Fruit fly (Drosophila melanogaster) whole organism, embryonic: Measurements from ENCODE around the gene CG11617.

Source experiments
- Bdp1 ChIP-seq: fragments of 200-800 bp; sonication (Bioruptor generic); optimal IDR thresholded peaks from 3 replicates; lab custom pipeline; 2016; ENCODE audit warnings: missing biosample characterization, missing genetic modification characterization
- CG13296 ChIP-seq: fragments of 200-800 bp; sonication (Bioruptor generic); optimal IDR thresholded peaks from 3 replicates; lab custom pipeline; 2018; ENCODE audit warnings: missing biosample characterization, mild to moderate bottlenecking, missing genetic modification characterization
- CG17328 ChIP-seq: fragments of 200-800 bp; sonication (Bioruptor generic); IDR thresholded peaks from 2 replicates; pipeline ENCODE4 v1.3.6; 2022; ENCODE audit warnings: missing biosample characterization, missing genetic modification characterization
- CG17359 ChIP-seq: fragments of 200-800 bp; sonication (Bioruptor generic); optimal IDR thresholded peaks from 3 replicates; lab custom pipeline; 2018; ENCODE audit warnings: missing biosample characterization, mild to moderate bottlenecking, missing genetic modification characterization, moderate library complexity
- CG18476 ChIP-seq: fragments of 200-800 bp; sonication (Bioruptor generic); optimal IDR thresholded peaks from 2 replicates; lab custom pipeline; 2016; ENCODE audit warnings: missing biosample characterization, mild to moderate bottlenecking, missing genetic modification characterization
- CG2199 ChIP-seq: fragments of 200-800 bp; sonication (Bioruptor generic); IDR thresholded peaks from 3 replicates; pipeline ENCODE4 v1.3.6; 2022; ENCODE audit warnings: missing biosample characterization, missing genetic modification characterization
- CG33213 ChIP-seq: fragments of 200-800 bp; sonication (Bioruptor generic); optimal IDR thresholded peaks from 3 replicates; lab custom pipeline; 2016; ENCODE audit warnings: missing biosample characterization, missing genetic modification characterization
- CG4328 ChIP-seq: fragments of 200-800 bp; sonication (Bioruptor generic); optimal IDR thresholded peaks from 3 replicates; lab custom pipeline; 2017; ENCODE audit warnings: missing biosample characterization, missing genetic modification reagents, missing genetic modification characterization
- CG6683 ChIP-seq: fragments of 200-800 bp; sonication (Bioruptor generic); optimal IDR thresholded peaks from 2 replicates; lab custom pipeline; 2017; ENCODE audit warnings: missing biosample characterization, mild to moderate bottlenecking, missing genetic modification characterization, missing genetic modification reagents
- CG6813 ChIP-seq: fragments of 200-800 bp; sonication (Bioruptor generic); optimal IDR thresholded peaks from 2 replicates; lab custom pipeline; 2017; ENCODE audit warnings: missing biosample characterization, missing genetic modification characterization, mild to moderate bottlenecking, moderate library complexity, missing genetic modification reagents
- CG6854 ChIP-seq: fragments of 200-800 bp; sonication (Bioruptor generic); optimal IDR thresholded peaks from 3 replicates; lab custom pipeline; 2017; ENCODE audit warnings: missing biosample characterization, mild to moderate bottlenecking, missing genetic modification characterization
- CG9437 ChIP-seq: fragments of 200-800 bp; sonication (Bioruptor generic); optimal IDR thresholded peaks from 2 replicates; lab custom pipeline; 2018; ENCODE audit warnings: missing biosample characterization, mild to moderate bottlenecking, missing genetic modification characterization
- Camta ChIP-seq: fragments of 200-800 bp; sonication (Bioruptor generic); optimal IDR thresholded peaks from 2 replicates; lab custom pipeline; 2016; ENCODE audit warnings: missing biosample characterization, missing genetic modification characterization
- Deaf1 ChIP-seq: fragments of 200-800 bp; optimal IDR thresholded peaks from 3 replicates; lab custom pipeline; 2019; ENCODE audit warnings: missing biosample characterization, mild to moderate bottlenecking, missing genetic modification characterization, moderate library complexity
- Dfd ChIP-seq, 2 experiments: fragments of >200 bp; optimal IDR thresholded peaks; 2 replicates each; lab custom pipeline; 2017; ENCODE audit warnings: missing biosample characterization in 2 of 2, missing genetic modification characterization in 2 of 2
- Dip3 ChIP-seq: fragments of 200-800 bp; sonication (Bioruptor generic); optimal IDR thresholded peaks from 3 replicates; lab custom pipeline; 2016; ENCODE audit warnings: missing biosample characterization, missing genetic modification characterization
- Doc3 ChIP-seq: fragments of 200-800 bp; sonication (Bioruptor generic); IDR thresholded peaks from 3 replicates; pipeline ENCODE4 v1.3.6; 2022; ENCODE audit warnings: missing biosample characterization, missing genetic modification characterization; ENCODE audit not compliant: partially characterized antibody
- H2.0 ChIP-seq: fragments of 200-800 bp; sonication (Bioruptor generic); IDR thresholded peaks from 2 replicates; pipeline ENCODE4 v1.3.6; 2022; ENCODE audit warnings: missing biosample characterization, missing genetic modification characterization
- HLH3B ChIP-seq: fragments of 200-800 bp; sonication (Bioruptor generic); IDR thresholded peaks from 2 replicates; pipeline ENCODE4 v1.3.6; 2022; ENCODE audit warnings: missing biosample characterization, missing genetic modification characterization
- HmgZ ChIP-seq: fragments of 200-800 bp; sonication (Bioruptor generic); optimal IDR thresholded peaks from 2 replicates; lab custom pipeline; 2018; ENCODE audit warnings: missing biosample characterization, mild to moderate bottlenecking, missing genetic modification characterization
- Jarid2 ChIP-seq: fragments of 200-800 bp; sonication (Bioruptor generic); optimal IDR thresholded peaks from 3 replicates; lab custom pipeline; 2017; ENCODE audit warnings: mild to moderate bottlenecking, missing biosample characterization, missing genetic modification reagents, missing genetic modification characterization
- Med ChIP-seq: fragments of 200-800 bp; sonication (Bioruptor generic); peaks from one replicate; lab custom pipeline; 2016; ENCODE audit warnings: missing biosample characterization, missing genetic modification characterization, mild to moderate bottlenecking, inconsistent platforms, moderate library complexity
- Optix ChIP-seq: fragments of 200-800 bp; sonication (Bioruptor generic); IDR thresholded peaks from 3 replicates; pipeline ENCODE4 v1.3.6; 2022; ENCODE audit warnings: missing biosample characterization, missing genetic modification characterization
- Rx ChIP-seq: fragments of 200-800 bp; sonication (Bioruptor generic); IDR thresholded peaks from 2 replicates; pipeline ENCODE4 v1.3.6; 2022; ENCODE audit warnings: missing biosample characterization, missing genetic modification characterization
- ato ChIP-seq: fragments of 200-800 bp; sonication (Bioruptor generic); IDR thresholded peaks from 2 replicates; pipeline ENCODE4 v1.3.6; 2022; ENCODE audit warnings: missing biosample characterization, missing genetic modification characterization; ENCODE audit not compliant: partially characterized antibody
- bowl ChIP-seq: fragments of 200-800 bp; sonication (Bioruptor generic); IDR thresholded peaks from 2 replicates; pipeline ENCODE4 v1.3.6; 2022; ENCODE audit warnings: missing biosample characterization, missing genetic modification characterization
- dan ChIP-seq: fragments of 200-800 bp; sonication (Bioruptor generic); IDR thresholded peaks from 2 replicates; pipeline ENCODE4 v1.3.6; 2022; ENCODE audit warnings: missing biosample characterization, missing genetic modification characterization
- ems ChIP-seq: fragments of 200-800 bp; sonication (Bioruptor generic); optimal IDR thresholded peaks from 3 replicates; lab custom pipeline; 2016; ENCODE audit warnings: missing biosample characterization, missing genetic modification characterization
- exex ChIP-seq: fragments of 200-800 bp; sonication (Bioruptor generic); optimal IDR thresholded peaks from 4 replicates; lab custom pipeline; 2018; ENCODE audit warnings: missing biosample characterization, mild to moderate bottlenecking, missing genetic modification characterization, moderate library complexity
- gcm2 ChIP-seq: fragments of 200-800 bp; sonication (Bioruptor generic); optimal IDR thresholded peaks from 2 replicates; lab custom pipeline; 2016; ENCODE audit warnings: missing biosample characterization, missing genetic modification characterization
- gem ChIP-seq: fragments of 200-800 bp; sonication (Bioruptor generic); optimal IDR thresholded peaks from 2 replicates; lab custom pipeline; 2019; ENCODE audit warnings: missing biosample characterization, mild to moderate bottlenecking, missing genetic modification characterization, moderate library complexity
- grn ChIP-seq: fragments of 200-800 bp; sonication (Bioruptor generic); optimal IDR thresholded peaks from 3 replicates; lab custom pipeline; 2017; ENCODE audit warnings: missing biosample characterization, missing genetic modification characterization
- gsb ChIP-seq: fragments of 200-800 bp; sonication (Bioruptor generic); IDR thresholded peaks from 2 replicates; pipeline ENCODE4 v1.3.6; 2022; ENCODE audit warnings: missing biosample characterization, missing genetic modification characterization
- her ChIP-seq: fragments of 200-800 bp; sonication (Bioruptor generic); optimal IDR thresholded peaks from 2 replicates; lab custom pipeline; 2016; ENCODE audit warnings: missing biosample characterization, missing genetic modification characterization
- kay ChIP-seq: fragments of 200-800 bp; sonication (Bioruptor generic); optimal IDR thresholded peaks from 2 replicates; lab custom pipeline; 2016; ENCODE audit warnings: missing biosample characterization, missing genetic modification characterization
- knrl ChIP-seq: fragments of 200-800 bp; sonication (Bioruptor generic); IDR thresholded peaks from 3 replicates; pipeline ENCODE4 v1.3.6; 2022; ENCODE audit warnings: missing biosample characterization, missing genetic modification characterization; ENCODE audit not compliant: partially characterized antibody
- lbe ChIP-seq: fragments of 200-800 bp; sonication (Bioruptor generic); optimal IDR thresholded peaks from 2 replicates; lab custom pipeline; 2016; ENCODE audit warnings: missing biosample characterization, mild to moderate bottlenecking, missing genetic modification characterization
- mirr ChIP-seq: fragments of 200-800 bp; sonication (Bioruptor generic); optimal IDR thresholded peaks from 3 replicates; lab custom pipeline; 2018; ENCODE audit warnings: missing biosample characterization, mild to moderate bottlenecking, missing genetic modification characterization
- nerfin-2 ChIP-seq: fragments of 200-800 bp; sonication (Bioruptor generic); IDR thresholded peaks from 2 replicates; pipeline ENCODE4 v1.3.6; 2022; ENCODE audit warnings: missing biosample characterization, missing genetic modification characterization; ENCODE audit not compliant: partially characterized antibody
- org-1 ChIP-seq: fragments of 200-800 bp; sonication (Bioruptor generic); optimal IDR thresholded peaks from 2 replicates; lab custom pipeline; 2017; ENCODE audit warnings: missing biosample characterization, missing genetic modification characterization
- pan ChIP-seq, 4 experiments: fragments of >200 bp in 3 of 4; fragments of 200-800 bp in 1 of 4; sonication (Bioruptor generic) in 1 of 4; optimal IDR thresholded peaks in 3 of 4; IDR thresholded peaks in 1 of 4; 2 replicates each; pipeline versions ENCODE4 v1.3.6 to Lab custom; 2017 to 2022; ENCODE audit warnings: missing biosample characterization in 2 of 4, missing genetic modification characterization in 2 of 4, mixed read lengths in 1 of 4
- pho ChIP-seq: fragments of 200-800 bp; sonication (Bioruptor generic); optimal IDR thresholded peaks from 2 replicates; lab custom pipeline; 2016; ENCODE audit warnings: missing biosample characterization, missing genetic modification characterization
- ro ChIP-seq: fragments of 200-800 bp; sonication (Bioruptor generic); IDR thresholded peaks from 2 replicates; pipeline ENCODE4 v1.3.6; 2022; ENCODE audit warnings: missing biosample characterization, missing genetic modification characterization
- row ChIP-seq: fragments of 200-800 bp; sonication (Bioruptor generic); IDR thresholded peaks from 3 replicates; pipeline ENCODE4 v1.3.6; 2022; ENCODE audit warnings: missing biosample characterization, missing genetic modification characterization
- scrt ChIP-seq: fragments of 200-800 bp; sonication (Bioruptor generic); optimal IDR thresholded peaks from 2 replicates; lab custom pipeline; 2018; ENCODE audit warnings: missing biosample characterization, mild to moderate bottlenecking, missing genetic modification characterization, moderate library complexity
- sens ChIP-seq: fragments of 200-800 bp; sonication (Bioruptor generic); peaks from one replicate; lab custom pipeline; 2016; ENCODE audit warnings: missing biosample characterization, missing genetic modification characterization
- shn ChIP-seq: fragments of 200-800 bp; sonication (Bioruptor generic); optimal IDR thresholded peaks from 3 replicates; lab custom pipeline; 2016; ENCODE audit warnings: missing biosample characterization, missing genetic modification characterization
- stc ChIP-seq: fragments of 200-800 bp; sonication (Bioruptor generic); IDR thresholded peaks from 2 replicates; pipeline ENCODE4 v1.3.6; 2022; ENCODE audit warnings: missing biosample characterization, missing genetic modification characterization
- trem ChIP-seq: fragments of 200-800 bp; optimal IDR thresholded peaks from 3 replicates; lab custom pipeline; 2019; ENCODE audit warnings: missing biosample characterization, mild to moderate bottlenecking, missing genetic modification characterization, moderate library complexity
- trh ChIP-seq: fragments of 200-800 bp; sonication (Bioruptor generic); optimal IDR thresholded peaks from 2 replicates; lab custom pipeline; 2016; ENCODE audit warnings: missing biosample characterization, missing genetic modification characterization
- twi ChIP-seq: fragments of 200-800 bp; optimal IDR thresholded peaks from 2 replicates; lab custom pipeline; 2019; ENCODE audit warnings: missing biosample characterization, mild to moderate bottlenecking, missing genetic modification characterization, moderate library complexity
- zen2 ChIP-seq: fragments of 200-800 bp; sonication (Bioruptor generic); IDR thresholded peaks from 3 replicates; pipeline ENCODE4 v1.3.6; 2022; ENCODE audit warnings: missing biosample characterization, missing genetic modification characterization; ENCODE audit not compliant: partially characterized antibody

CG11617 gene

dm6 chr2L:170383-170782, 36.7 kb downstream of the CG11617 start (continued):
- TF ChIP-seq lbe (GFP tag; lab: Kevin White, UChicago) (peak; percentile 29), Doc3 (no peak), CG2199 (GFP tag; lab: Robert Waterston, UW) (no peak), zen2 (GFP tag; lab: Robert Waterston, UW) (no peak), ro (GFP tag; lab: Robert Waterston, UW) (no peak), her (no peak), mirr (peak; percentile 77), CG17328 (GFP tag; lab: Robert Waterston, UW) (no peak), H2.0 (GFP tag; lab: Robert Waterston, UW) (no peak), grn (peak; percentile 55), dan (GFP tag; lab: Robert Waterston, UW) (no peak), Camta (GFP tag; lab: Kevin White, UChicago) (no peak), CG13296 (GFP tag; lab: Kevin White, UChicago) (peak; percentile 21), sens (GFP tag; lab: Kevin White, UChicago) (peak; percentile 40), gsb (no peak), CG18476 (GFP tag; lab: Kevin White, UChicago) (no peak), knrl (GFP tag; lab: Robert Waterston, UW) (no peak), Jarid2 (GFP tag; lab: Kevin White, UChicago) (no peak), ems (no peak), CG4328 (GFP tag; lab: Kevin White, UChicago) (no peak), exex (tag; lab: Kevin White, UChicago) (peak; percentile 91), Med (GFP tag; lab: Kevin White, UChicago) (peak; percentile 61), CG33213 (GFP tag; lab: Kevin White, UChicago) (no peak), bowl (no peak), Dfd (GFP tag; optimal IDR thresholded peaks at IDR 0.05; lab: Kevin White, UChicago) (no peak), kay (no peak), HLH3B (GFP tag; lab: Robert Waterston, UW) (no peak), row (GFP tag; lab: Robert Waterston, UW) (no peak), stc (no peak), twi (no peak), Deaf1 (tag; lab: Kevin White, UChicago) (no peak), Bdp1 (GFP tag; lab: Kevin White, UChicago) (no peak), nerfin-2 (GFP tag; lab: Robert Waterston, UW) (no peak), ato (GFP tag; lab: Robert Waterston, UW) (no peak), CG9437 (GFP tag; lab: Kevin White, UChicago) (peak; percentile 10), Dip3 (no peak), HmgZ (tag; lab: Kevin White, UChicago) (no peak), CG17359 (tag; lab: Kevin White, UChicago) (no peak), Rx (GFP tag; lab: Robert Waterston, UW) (no peak), scrt (GFP tag; lab: Kevin White, UChicago) (no peak), pho (GFP tag; lab: Kevin White, UChicago) (no peak), gcm2 (GFP tag; lab: Kevin White, UChicago) (no peak), org-1 (no peak), shn (GFP tag; lab: Kevin White, UChicago) (no peak), trem (tag; lab: Kevin White, UChicago) (no peak), CG6854 (GFP tag; lab: Kevin White, UChicago) (no peak), CG6683 (GFP tag; lab: Kevin White, UChicago) (no peak), CG6813 (GFP tag; lab: Kevin White, UChicago) (no peak), trh (no peak), Optix (no peak), gem (tag; lab: Kevin White, UChicago) (no peak), pan (optimal IDR thresholded peaks at IDR 0.05; lab: Kevin White, UChicago) (no peak), pan (GFP tag; optimal IDR thresholded peaks at IDR 0.05 in 1 of 2, IDR thresholded peaks at IDR 0.05 in 1 of 2) (no peak)
